Fruit fly (Drosophila melanogaster): ENCODE data around the gene GstO2.

The GstO2 gene

dm6 chr3L:8527829-8528228 lies 4.5 kb upstream of the GstO2 start:
- TF ChIP-seq kay (GFP tag; ENCODE audit: borderline replicate concordance) (no peak), Mnt (GFP tag; optimal IDR thresholded peaks at IDR 0.05) (no peak), CG1620 (GFP tag; optimal IDR thresholded peaks at IDR 0.05) (no peak), tj (GFP tag; optimal IDR thresholded peaks at IDR 0.05) (peak; percentile 97), pad (GFP tag; optimal IDR thresholded peaks at IDR 0.05) (no peak), CG7101 (tag; optimal IDR thresholded peaks at IDR 0.05) (no peak)

dm6 chr3L:8525691-8526421 lies 2.6 kb upstream of the GstO2 start:
- TF ChIP-seq CG14711 (tag; optimal IDR thresholded peaks at IDR 0.05), result no peak
- TF ChIP-seq ovo (GFP tag; optimal IDR thresholded peaks at IDR 0.05), result peak; percentile 74
- peak; percentile 7 for TF ChIP-seq CG7045 (GFP tag; optimal IDR thresholded peaks at IDR 0.05)
- peak; percentile 53 for TF ChIP-seq Mnt (GFP tag; optimal IDR thresholded peaks at IDR 0.05)
- peak; percentile 8 for TF ChIP-seq Crg-1 (GFP tag; optimal IDR thresholded peaks at IDR 0.05)
- no peak for TF ChIP-seq CG5204 (GFP tag; optimal IDR thresholded peaks at IDR 0.05)
- peak; percentile 92 for TF ChIP-seq kay (GFP tag; ENCODE audit: borderline replicate concordance)
- peak; percentile 18 for TF ChIP-seq cic (GFP tag; optimal IDR thresholded peaks at IDR 0.05)

dm6 chr3L:8524816-8525625 lies 1.7 kb upstream of the GstO2 start, which contains the start of the genes GstO1 and foi:
TSS of gene GstO1 (minus strand) at chr3L:8524866.
TSS of gene foi (plus strand) at chr3L:8525244.
- TF ChIP-seq Hr96 (GFP tag; optimal IDR thresholded peaks at IDR 0.05) (no peak), bab1 (GFP tag; optimal IDR thresholded peaks at IDR 0.05) (peak; percentile 57), CG33017 (tag; optimal IDR thresholded peaks at IDR 0.05) (peak; percentile 19), Mnt (GFP tag; optimal IDR thresholded peaks at IDR 0.05) (peak; percentile 57), pad (GFP tag; optimal IDR thresholded peaks at IDR 0.05) (peak; percentile 5), CG1620 (GFP tag; optimal IDR thresholded peaks at IDR 0.05) (peak; percentile 35), CG5204 (GFP tag; optimal IDR thresholded peaks at IDR 0.05) (no peak), cnc (optimal IDR thresholded peaks at IDR 0.05) (no peak), Clk (GFP tag; optimal IDR thresholded peaks at IDR 0.05) (no peak), CG14711 (tag; optimal IDR thresholded peaks at IDR 0.05) (peak; percentile 56), CG11617 (GFP tag; optimal IDR thresholded peaks at IDR 0.05) (peak; percentile 48), Crg-1 (GFP tag; optimal IDR thresholded peaks at IDR 0.05) (peak; percentile 52), kay (GFP tag; ENCODE audit: borderline replicate concordance) (peak; percentile 62), CG7101 (tag; optimal IDR thresholded peaks at IDR 0.05) (peak; percentile 59), tj (GFP tag; optimal IDR thresholded peaks at IDR 0.05) (peak; percentile 65), toe (GFP tag; optimal IDR thresholded peaks at IDR 0.05) (no peak), cic (GFP tag; optimal IDR thresholded peaks at IDR 0.05) (peak; percentile 84), CG12768 (GFP tag; optimal IDR thresholded peaks at IDR 0.05) (peak; percentile 22), ovo (GFP tag; optimal IDR thresholded peaks at IDR 0.05) (peak; percentile 32), CG7045 (GFP tag; optimal IDR thresholded peaks at IDR 0.05) (peak; percentile 11)

- TF ChIP-seq Crg-1 (GFP tag; optimal IDR thresholded peaks at IDR 0.05), result no peak
- no peak for TF ChIP-seq CG7045 (GFP tag; optimal IDR thresholded peaks at IDR 0.05)
- TF ChIP-seq CG5204 (GFP tag; optimal IDR thresholded peaks at IDR 0.05), result no peak
- no peak for TF ChIP-seq Hr96 (GFP tag; optimal IDR thresholded peaks at IDR 0.05)
- TF ChIP-seq bab1 (GFP tag; optimal IDR thresholded peaks at IDR 0.05), result no peak
- no peak for TF ChIP-seq cic (GFP tag; optimal IDR thresholded peaks at IDR 0.05)
- no peak for TF ChIP-seq cnc (optimal IDR thresholded peaks at IDR 0.05)
- TF ChIP-seq tj (GFP tag; optimal IDR thresholded peaks at IDR 0.05), result no peak
Observed at dm6 chr3L:8520252-8520651, 3.0 kb downstream of the GstO2 start, which contains the start of gene se. TSS of gene se (plus strand) at chr3L:8520552.

dm6 chr3L:8519232-8519631 lies 4.1 kb downstream of the GstO2 start:
- no peak for TF ChIP-seq CG1620 (GFP tag; optimal IDR thresholded peaks at IDR 0.05)
- peak; percentile 37 for TF ChIP-seq CG33017 (tag; optimal IDR thresholded peaks at IDR 0.05)
- no peak for TF ChIP-seq CG12768 (GFP tag; optimal IDR thresholded peaks at IDR 0.05)
- peak; percentile 36 for TF ChIP-seq CG7101 (tag; optimal IDR thresholded peaks at IDR 0.05)
- peak; percentile 93 for TF ChIP-seq kay (GFP tag; ENCODE audit: borderline replicate concordance)
- TF ChIP-seq Crg-1 (GFP tag; optimal IDR thresholded peaks at IDR 0.05), result peak; percentile 7
- TF ChIP-seq CG14711 (tag; optimal IDR thresholded peaks at IDR 0.05), result peak; percentile 7
- TF ChIP-seq CG5204 (GFP tag; optimal IDR thresholded peaks at IDR 0.05), result no peak
- TF ChIP-seq pad (GFP tag; optimal IDR thresholded peaks at IDR 0.05), result peak; percentile 17
- peak; percentile 19 for TF ChIP-seq CG7045 (GFP tag; optimal IDR thresholded peaks at IDR 0.05)
- no peak for TF ChIP-seq Mnt (GFP tag; optimal IDR thresholded peaks at IDR 0.05)
- TF ChIP-seq CG11617 (GFP tag; optimal IDR thresholded peaks at IDR 0.05), result peak; percentile 24
- TF ChIP-seq tj (GFP tag; optimal IDR thresholded peaks at IDR 0.05), result no peak
- no peak for TF ChIP-seq toe (GFP tag; optimal IDR thresholded peaks at IDR 0.05)
- peak; percentile 18 for TF ChIP-seq cic (GFP tag; optimal IDR thresholded peaks at IDR 0.05)
- no peak for TF ChIP-seq bab1 (GFP tag; optimal IDR thresholded peaks at IDR 0.05)
- TF ChIP-seq ovo (GFP tag; optimal IDR thresholded peaks at IDR 0.05), result no peak
- TF ChIP-seq Clk (GFP tag; optimal IDR thresholded peaks at IDR 0.05), result peak; percentile 29
- peak; percentile 62 to 97 for TF ChIP-seq cnc (optimal IDR thresholded peaks at IDR 0.05)
- TF ChIP-seq Hr96 (GFP tag; optimal IDR thresholded peaks at IDR 0.05), result no peak

All from whole organism, adult.